Worm (Caenorhabditis elegans) whole organism, mixed stage, embryonic: ENCODE data around the gene srb-5.

Experiments
- M03D4.4 ChIP-seq: sonication (generic microtip); optimal IDR thresholded peaks from 2 replicates; lab custom pipeline; 2017; ENCODE audit warnings: mild to moderate bottlenecking, missing genetic modification characterization, missing compliant biosample characterization
- ceh-43 ChIP-seq: fragments of 200-800 bp; sonication (Bioruptor generic); optimal IDR thresholded peaks from 2 replicates; lab custom pipeline; 2018; ENCODE audit warnings: mild to moderate bottlenecking, missing genetic modification characterization, moderate library complexity, missing compliant biosample characterization
- ces-1 ChIP-seq: fragments of 150-350 bp; optimal IDR thresholded peaks from 2 replicates; lab custom pipeline; 2014; ENCODE audit warnings: missing biosample characterization, missing genetic modification reagents, missing genetic modification characterization
- elt-1 ChIP-seq: sonication (generic microtip); optimal IDR thresholded peaks from 2 replicates; lab custom pipeline; 2017; ENCODE audit warnings: missing genetic modification characterization, mild to moderate bottlenecking, missing compliant biosample characterization, antibody characterized with exemption, moderate library complexity, borderline replicate concordance; ENCODE audit not compliant: insufficient read depth
- ham-2 ChIP-seq: fragments of 200-800 bp; sonication (Bioruptor generic); optimal IDR thresholded peaks from 2 replicates; lab custom pipeline; 2018; ENCODE audit warnings: mild to moderate bottlenecking, missing genetic modification characterization, missing compliant biosample characterization
- nhr-12 ChIP-seq: fragments of 150-350 bp; optimal IDR thresholded peaks from 2 replicates; lab custom pipeline; 2014; ENCODE audit warnings: missing biosample characterization, missing genetic modification characterization
- nhr-28 ChIP-seq: fragments of 150-350 bp; optimal IDR thresholded peaks from 2 replicates; lab custom pipeline; 2014; ENCODE audit warnings: missing biosample characterization, missing genetic modification characterization
- nhr-76 ChIP-seq: sonication (generic microtip); optimal IDR thresholded peaks from 2 replicates; lab custom pipeline; 2017; ENCODE audit warnings: missing biosample characterization, missing genetic modification characterization
- snpc-4 ChIP-seq: fragments of 150-350 bp; optimal IDR thresholded peaks from 2 replicates; lab custom pipeline; 2014; ENCODE audit warnings: missing biosample characterization, missing genetic modification characterization
- sptf-1 ChIP-seq: sonication (generic microtip); optimal IDR thresholded peaks from 2 replicates; lab custom pipeline; 2017; ENCODE audit warnings: mild to moderate bottlenecking, missing genetic modification characterization, moderate library complexity, missing compliant biosample characterization
- unc-39 ChIP-seq: fragments of 150-350 bp; optimal IDR thresholded peaks from 2 replicates; lab custom pipeline; 2014; ENCODE audit warnings: missing biosample characterization, missing genetic modification characterization
- unc-62 ChIP-seq: fragments of 150-350 bp; optimal IDR thresholded peaks from 2 replicates; lab custom pipeline; 2014; ENCODE audit warnings: missing biosample characterization, missing genetic modification reagents, missing genetic modification characterization

ce11 chrII:5182451-5182850 is 19.3 kb upstream of the srb-5 start:
- no peak for TF ChIP-seq nhr-28
- no peak for TF ChIP-seq nhr-12 (tag; lab: Kevin White, UChicago)
- no peak for TF ChIP-seq nhr-76
- no peak for TF ChIP-seq ces-1
- peak; percentile 52 for TF ChIP-seq unc-62 (GFP tag; lab: Kevin White, UChicago)
- TF ChIP-seq unc-39 (tag; lab: Kevin White, UChicago) = no peak
- no peak for TF ChIP-seq ceh-43 (GFP tag; lab: Kevin White, UChicago)
- no peak for TF ChIP-seq sptf-1
- TF ChIP-seq M03D4.4 (tag; lab: Kevin White, UChicago) = no peak
- TF ChIP-seq snpc-4 (tag; lab: Kevin White, UChicago) = no peak
- TF ChIP-seq elt-1 (tag; lab: Kevin White, UChicago) = no peak
- no peak for TF ChIP-seq ham-2 (GFP tag; lab: Kevin White, UChicago)
